Worm (Caenorhabditis elegans): Measurements from ENCODE around the gene F09B12.7.

F09B12.7 gene

ce11 chrX:15060303-15060702 is 34.6 kb downstream of the F09B12.7 start, which contains the start of gene fbxa-96:
Gene fbxa-96, minus strand, starts transcription at chrX:15060403.
- TF ChIP-seq nhr-28 (tag; optimal IDR thresholded peaks at IDR 0.05) (no peak), lin-39 (tag; optimal IDR thresholded peaks at IDR 0.05) (no peak), eor-1 (tag; optimal IDR thresholded peaks at IDR 0.05) (no peak), unc-39 (tag; optimal IDR thresholded peaks at IDR 0.05) (no peak), sea-2 (GFP tag; optimal IDR thresholded peaks at IDR 0.05) (no peak), nhr-237 (tag; optimal IDR thresholded peaks at IDR 0.05) (no peak), ztf-11 (tag; optimal IDR thresholded peaks at IDR 0.05) (no peak), ceh-16 (tag; optimal IDR thresholded peaks at IDR 0.05) (no peak), ceh-9 (tag; optimal IDR thresholded peaks at IDR 0.05) (no peak), nhr-77 (tag; optimal IDR thresholded peaks at IDR 0.05) (no peak), mdl-1 (tag; optimal IDR thresholded peaks at IDR 0.05) (no peak), jun-1 (tag; optimal IDR thresholded peaks at IDR 0.05) (no peak), fkh-2 (tag; optimal IDR thresholded peaks at IDR 0.05) (no peak), ceh-28 (tag; optimal IDR thresholded peaks at IDR 0.05) (no peak), tbx-2 (tag; optimal IDR thresholded peaks at IDR 0.05) (no peak), pqm-1 (tag; optimal IDR thresholded peaks at IDR 0.05) (no peak), R02D3.7 (tag; optimal IDR thresholded peaks at IDR 0.05) (no peak), egl-5 (tag; optimal IDR thresholded peaks at IDR 0.05) (no peak), lsy-12 (tag; optimal IDR thresholded peaks at IDR 0.05) (no peak), hmg-11 (tag; optimal IDR thresholded peaks at IDR 0.05) (no peak)

ce11 chrX:15057900-15058299 is 37.0 kb downstream of the F09B12.7 start:
- TF ChIP-seq lin-15B (tag; optimal IDR thresholded peaks at IDR 0.05) (no peak), fos-1 (tag; optimal IDR thresholded peaks at IDR 0.05) (no peak), ama-1 (optimal IDR thresholded peaks at IDR 0.05) (no peak), egl-27 (tag; optimal IDR thresholded peaks at IDR 0.05) (no peak), nhr-28 (tag; optimal IDR thresholded peaks at IDR 0.05) (no peak), aly-2 (tag; optimal IDR thresholded peaks at IDR 0.05) (no peak), R02D3.7 (tag; optimal IDR thresholded peaks at IDR 0.05) (no peak), pqm-1 (tag; optimal IDR thresholded peaks at IDR 0.05) (no peak)

- TF ChIP-seq jun-1 (tag; optimal IDR thresholded peaks at IDR 0.05), result no peak
- TF ChIP-seq daf-12 (tag; optimal IDR thresholded peaks at IDR 0.05), result no peak
- TF ChIP-seq aly-2 (tag; optimal IDR thresholded peaks at IDR 0.05), result no peak
- no peak for TF ChIP-seq lsy-12 (tag; optimal IDR thresholded peaks at IDR 0.05)
- TF ChIP-seq tbx-2 (tag; optimal IDR thresholded peaks at IDR 0.05), result no peak
- TF ChIP-seq zag-1 (tag; optimal IDR thresholded peaks at IDR 0.05), result no peak
- TF ChIP-seq fkh-10 (GFP tag; optimal IDR thresholded peaks at IDR 0.05), result no peak
- TF ChIP-seq lin-39 (tag; optimal IDR thresholded peaks at IDR 0.05), result no peak
- no peak for TF ChIP-seq ZK546.5 (tag; optimal IDR thresholded peaks at IDR 0.05)
- no peak for TF ChIP-seq mdl-1 (tag; optimal IDR thresholded peaks at IDR 0.05)
- no peak for TF ChIP-seq nhr-76 (tag; optimal IDR thresholded peaks at IDR 0.05)
- TF ChIP-seq nhr-67 (tag; optimal IDR thresholded peaks at IDR 0.05), result no peak
- TF ChIP-seq ceh-9 (tag; optimal IDR thresholded peaks at IDR 0.05), result no peak
- no peak for TF ChIP-seq nhr-25 (tag; optimal IDR thresholded peaks at IDR 0.05)
- TF ChIP-seq R02D3.7 (tag; optimal IDR thresholded peaks at IDR 0.05), result no peak
- no peak for TF ChIP-seq hmg-11 (tag; optimal IDR thresholded peaks at IDR 0.05)
Observed at ce11 chrX:15056737-15057136, 38.1 kb downstream of the F09B12.7 start, which contains the start of gene H03G16.5. Gene H03G16.5, minus strand, starts transcription at chrX:15056837.

DNA sequence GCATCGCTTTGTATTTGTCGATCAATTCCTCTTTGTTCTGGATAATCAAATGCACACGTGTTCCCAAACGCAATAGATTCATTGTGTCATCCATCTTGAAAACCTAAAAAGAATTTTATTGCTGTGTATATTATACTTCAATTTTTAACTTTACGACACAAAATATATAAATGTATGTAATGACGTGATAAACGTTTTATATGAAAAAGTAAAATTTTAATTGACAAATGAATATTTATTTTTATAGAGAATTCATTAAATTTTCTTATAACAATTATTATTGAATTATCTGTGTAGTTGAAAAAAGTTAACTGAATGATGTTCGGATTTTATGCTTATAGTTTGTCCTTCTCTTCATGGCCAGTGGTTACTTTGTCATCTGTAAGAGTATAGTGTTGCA is 39.0 kb downstream of the F09B12.7 start, which contains the start of gene H03G16.7:
TSS of gene H03G16.7 (minus strand) at position 101 of the 400 bp plus-strand sequence.
- TF ChIP-seq nhr-67 (tag; optimal IDR thresholded peaks at IDR 0.05) (no peak), hmg-11 (tag; optimal IDR thresholded peaks at IDR 0.05) (no peak), elt-1 (tag; optimal IDR thresholded peaks at IDR 0.05) (no peak), ceh-28 (tag; optimal IDR thresholded peaks at IDR 0.05) (no peak), ama-1 (optimal IDR thresholded peaks at IDR 0.05) (no peak), lsy-12 (tag; optimal IDR thresholded peaks at IDR 0.05) (no peak), nhr-28 (tag; optimal IDR thresholded peaks at IDR 0.05) (no peak), jun-1 (tag; optimal IDR thresholded peaks at IDR 0.05) (no peak), aly-2 (tag; optimal IDR thresholded peaks at IDR 0.05) (no peak), nhr-25 (tag; optimal IDR thresholded peaks at IDR 0.05) (no peak), egl-27 (tag; optimal IDR thresholded peaks at IDR 0.05) (no peak), daf-12 (tag; optimal IDR thresholded peaks at IDR 0.05) (no peak), tbx-2 (tag; optimal IDR thresholded peaks at IDR 0.05) (no peak), fos-1 (tag; optimal IDR thresholded peaks at IDR 0.05) (no peak), unc-39 (tag; optimal IDR thresholded peaks at IDR 0.05) (no peak), zag-1 (tag; optimal IDR thresholded peaks at IDR 0.05) (no peak), nhr-43 (tag; optimal IDR thresholded peaks at IDR 0.05; ENCODE audit: poor library complexity, severe bottlenecking) (no peak), ZK546.5 (tag; optimal IDR thresholded peaks at IDR 0.05) (no peak), skn-1 (tag; optimal IDR thresholded peaks at IDR 0.05) (no peak), elt-3 (tag; optimal IDR thresholded peaks at IDR 0.05) (no peak)

All from whole organism, L3 larva.